Worm (Caenorhabditis elegans): ENCODE data around the gene chca-1.

- TF ChIP-seq lin-13 (tag; optimal IDR thresholded peaks at IDR 0.05) (no peak), unc-39 (tag; optimal IDR thresholded peaks at IDR 0.05) (no peak), nhr-237 (tag; optimal IDR thresholded peaks at IDR 0.05) (peak; percentile 53), ceh-39 (tag; optimal IDR thresholded peaks at IDR 0.05) (peak; percentile 24), cnd-1 (tag; optimal IDR thresholded peaks at IDR 0.05) (no peak), nhr-12 (tag; optimal IDR thresholded peaks at IDR 0.05) (no peak), sem-2 (GFP tag; optimal IDR thresholded peaks at IDR 0.05) (no peak), elt-1 (tag; optimal IDR thresholded peaks at IDR 0.05; ENCODE audit: borderline replicate concordance, insufficient read depth) (peak; percentile 78), elt-3 (tag; optimal IDR thresholded peaks at IDR 0.05) (peak; percentile 4), unc-62 (GFP tag; optimal IDR thresholded peaks at IDR 0.05) (peak; percentile 40), pha-4 (tag; optimal IDR thresholded peaks at IDR 0.05) (peak; percentile 50), snpc-4 (tag; optimal IDR thresholded peaks at IDR 0.05) (no peak), flh-1 (GFP tag; optimal IDR thresholded peaks at IDR 0.05) (no peak), bed-3 (GFP tag; optimal IDR thresholded peaks at IDR 0.05) (no peak)
Measured at ce11 chrIV:9667084-9667483, 15.9 kb downstream of the chca-1 start.
